Fruit fly (Drosophila melanogaster): Measurements from ENCODE around the gene CG46316.

CG46316 gene

dm6 chr3R:24692863-24693262 lies 19.7 kb upstream of the CG46316 start (continued):
- TF ChIP-seq CG6792 (GFP tag; optimal IDR thresholded peaks at IDR 0.05) (no peak), fd59A (GFP tag; optimal IDR thresholded peaks at IDR 0.05) (no peak)

dm6 chr3R:24699309-24699708 lies 13.3 kb upstream of the CG46316 start:
- TF ChIP-seq ss (GFP tag; optimal IDR thresholded peaks at IDR 0.05) (no peak), salr (GFP tag; optimal IDR thresholded peaks at IDR 0.05) (no peak), CG3032 (tag; optimal IDR thresholded peaks at IDR 0.05) (no peak), CG4318 (GFP tag; optimal IDR thresholded peaks at IDR 0.05) (no peak), fd59A (GFP tag; optimal IDR thresholded peaks at IDR 0.05) (no peak), CG31627 (GFP tag; optimal IDR thresholded peaks at IDR 0.05) (no peak), cyc (GFP tag; optimal IDR thresholded peaks at IDR 0.05) (no peak)

- TF ChIP-seq CG8119 (GFP tag; IDR thresholded peaks at IDR 0.05) (no peak), ss (GFP tag; optimal IDR thresholded peaks at IDR 0.05) (no peak), dsx (GFP tag; optimal IDR thresholded peaks at IDR 0.05; ENCODE audit: poor library complexity, severe bottlenecking) (peak; percentile 74)
Measured at dm6 chr3R:24717289-24717688, 4.7 kb downstream of the CG46316 start, which contains the start of gene Polr2L. TSS of gene Polr2L (plus strand) at chr3R:24717511.

dm6 chr3R:24719314-24720290 lies 7.0 kb downstream of the CG46316 start, which contains the start of the genes CG13630 and tok:
TSS of gene CG13630 (minus strand) at chr3R:24719364.
TSS of gene tok (plus strand) at chr3R:24719697.
- TF ChIP-seq CG6792 (GFP tag; optimal IDR thresholded peaks at IDR 0.05) (no peak), salr (GFP tag; optimal IDR thresholded peaks at IDR 0.05) (no peak), svp (GFP tag) (peak; percentile 95), CG3032 (tag; optimal IDR thresholded peaks at IDR 0.05) (no peak), dsx (GFP tag; optimal IDR thresholded peaks at IDR 0.05; ENCODE audit: poor library complexity, severe bottlenecking) (peak; percentile 86), CG6276 (GFP tag; optimal IDR thresholded peaks at IDR 0.05) (peak; percentile 12), CG10669 (GFP tag; optimal IDR thresholded peaks at IDR 0.05) (no peak), ss (GFP tag; optimal IDR thresholded peaks at IDR 0.05) (peak in 1 of 2 experiments; percentile 8), Eip78C (GFP tag) (peak; percentile 73), Met (GFP tag; optimal IDR thresholded peaks at IDR 0.05) (no peak), CG9139 (GFP tag; optimal IDR thresholded peaks at IDR 0.05) (peak; percentile 22), CG6854 (GFP tag; optimal IDR thresholded peaks at IDR 0.05) (peak; percentile 24), Ets96B (tag; optimal IDR thresholded peaks at IDR 0.05) (no peak), Sox102F (GFP tag; optimal IDR thresholded peaks at IDR 0.05) (peak; percentile 43), Ets21C (GFP tag; optimal IDR thresholded peaks at IDR 0.05) (no peak), CG32006 (GFP tag; optimal IDR thresholded peaks at IDR 0.05) (no peak)

- TF ChIP-seq CG8632 (GFP tag; optimal IDR thresholded peaks at IDR 0.05) (no peak), Blimp-1 (GFP tag; optimal IDR thresholded peaks at IDR 0.05) (no peak), Hr4 (GFP tag; optimal IDR thresholded peaks at IDR 0.05) (no peak), CG6276 (GFP tag; optimal IDR thresholded peaks at IDR 0.05) (no peak), Sox102F (GFP tag; optimal IDR thresholded peaks at IDR 0.05) (no peak), CG11762 (GFP tag; optimal IDR thresholded peaks at IDR 0.05; ENCODE audit: insufficient read depth) (no peak), svp (GFP tag) (peak; percentile 68), Ets96B (tag; optimal IDR thresholded peaks at IDR 0.05) (no peak), CG3032 (tag; optimal IDR thresholded peaks at IDR 0.05) (no peak), eg (GFP tag; IDR thresholded peaks at IDR 0.05) (peak; percentile 43; the same call in 1 of the 3 replicates), CG8119 (GFP tag; IDR thresholded peaks at IDR 0.05) (no peak), spab (GFP tag; optimal IDR thresholded peaks at IDR 0.05) (no peak), OdsH (GFP tag; optimal IDR thresholded peaks at IDR 0.05) (no peak), topi (GFP tag; optimal IDR thresholded peaks at IDR 0.05) (no peak), CG10669 (GFP tag; optimal IDR thresholded peaks at IDR 0.05) (no peak), CG6808 (GFP tag; optimal IDR thresholded peaks at IDR 0.05) (peak; percentile 6), CG4318 (GFP tag; optimal IDR thresholded peaks at IDR 0.05) (no peak), fd59A (GFP tag; optimal IDR thresholded peaks at IDR 0.05) (no peak), CG7368 (GFP tag; optimal IDR thresholded peaks at IDR 0.05) (no peak), dsx (GFP tag; optimal IDR thresholded peaks at IDR 0.05; ENCODE audit: poor library complexity, severe bottlenecking) (peak; percentile 32), Smox (GFP tag; optimal IDR thresholded peaks at IDR 0.05) (no peak), Lpt (GFP tag; optimal IDR thresholded peaks at IDR 0.05) (no peak), lz (GFP tag; optimal IDR thresholded peaks at IDR 0.05) (no peak), CG6792 (GFP tag; optimal IDR thresholded peaks at IDR 0.05) (no peak), achi (GFP tag; optimal IDR thresholded peaks at IDR 0.05) (peak; percentile 23), CG32006 (GFP tag; optimal IDR thresholded peaks at IDR 0.05) (no peak)
Measured at dm6 chr3R:24720459-24721370, 8.1 kb downstream of the CG46316 start.
